Worm (Caenorhabditis elegans): Measurements from ENCODE around the gene mks-3.

mks-3 gene

DNA sequence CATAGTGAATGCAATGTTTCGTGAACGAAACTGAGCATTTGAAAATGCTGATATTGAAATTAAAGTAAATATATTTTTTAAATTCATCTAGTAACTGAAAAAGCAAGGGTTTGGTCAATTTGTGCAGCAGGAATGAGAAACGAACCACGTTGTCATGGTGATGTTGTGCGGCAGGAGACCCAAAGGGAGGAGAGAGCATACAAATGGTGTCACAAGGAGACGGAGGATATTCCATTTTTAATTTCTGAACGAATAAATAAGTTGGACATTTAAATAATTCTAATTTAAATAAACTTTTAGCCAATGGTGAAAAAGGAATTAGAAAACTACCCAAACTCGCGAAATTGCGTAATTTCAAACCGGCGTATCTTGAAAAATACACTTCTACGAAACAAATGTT lies at the start of gene mks-3:
TSS of gene mks-3 (minus strand) at position 101 of the 400 bp plus-strand sequence.
- TF ChIP-seq unc-62 (GFP tag; optimal IDR thresholded peaks at IDR 0.05): no peak

DNA sequence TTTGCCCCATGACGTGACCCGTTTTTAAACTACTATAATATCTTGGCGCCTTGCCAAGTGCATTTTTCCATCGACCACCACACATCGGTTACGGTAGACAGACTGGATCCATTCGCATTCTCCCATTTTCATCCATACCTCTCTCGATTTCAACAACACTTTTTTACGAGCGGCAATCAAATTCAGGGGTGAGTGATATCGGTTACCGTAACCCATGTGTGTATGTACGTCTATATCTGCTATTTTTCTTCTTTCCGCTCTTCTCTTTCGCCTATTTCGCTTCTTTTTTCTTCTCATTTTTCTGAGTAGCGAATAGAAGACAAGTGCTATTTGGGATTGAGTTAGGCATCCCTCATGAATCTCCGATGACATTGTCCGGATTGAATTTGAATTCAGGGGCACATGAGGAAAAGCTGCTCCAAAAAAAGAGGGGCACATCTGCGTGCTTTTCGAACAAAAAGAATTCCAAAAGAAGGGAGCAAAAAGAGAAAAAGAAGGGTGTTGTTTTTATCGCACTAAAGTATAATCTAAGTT lies 48.3 kb upstream of the mks-3 start:
- no peak for TF ChIP-seq unc-62 (GFP tag; optimal IDR thresholded peaks at IDR 0.05)

DNA sequence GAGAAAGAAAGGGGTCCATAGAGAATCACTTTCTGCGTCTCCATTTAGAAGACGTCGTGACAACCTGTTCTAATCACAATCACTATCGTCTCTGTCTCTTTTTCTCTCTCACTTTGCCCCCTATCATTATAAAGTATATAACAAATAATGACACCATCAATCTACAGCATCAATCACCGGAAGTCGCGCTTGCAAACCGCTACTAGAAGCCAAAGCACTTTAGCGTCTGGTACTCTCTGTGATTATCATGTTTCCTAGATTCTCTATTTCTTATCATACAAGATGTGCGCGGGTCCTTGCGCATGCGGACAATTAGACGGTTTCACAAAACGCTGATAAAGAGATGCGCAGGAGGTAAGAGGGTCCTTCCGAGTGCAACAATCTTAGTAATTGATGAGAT lies 47.7 kb upstream of the mks-3 start:
- no peak for TF ChIP-seq unc-62 (GFP tag; optimal IDR thresholded peaks at IDR 0.05)

DNA sequence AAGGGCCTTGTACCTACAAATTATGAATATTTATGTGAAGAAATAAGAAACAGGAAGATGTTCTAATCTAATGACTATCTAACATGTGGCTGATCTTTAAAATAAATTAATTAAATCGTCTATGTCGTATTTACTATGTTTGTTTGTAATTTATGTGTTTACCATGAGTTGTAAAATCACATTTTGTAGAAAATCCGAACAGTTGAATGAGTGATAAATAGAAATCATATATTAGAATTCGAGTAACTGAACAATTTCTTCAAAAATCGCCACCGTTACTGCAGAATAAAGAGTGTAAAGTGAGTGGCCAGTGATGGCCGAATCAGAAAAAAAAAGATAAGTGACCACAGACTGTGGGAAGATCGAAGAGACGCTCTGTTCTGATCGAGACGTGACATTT lies 46.6 kb upstream of the mks-3 start:
- TF ChIP-seq unc-62 (GFP tag; optimal IDR thresholded peaks at IDR 0.05): no peak

DNA sequence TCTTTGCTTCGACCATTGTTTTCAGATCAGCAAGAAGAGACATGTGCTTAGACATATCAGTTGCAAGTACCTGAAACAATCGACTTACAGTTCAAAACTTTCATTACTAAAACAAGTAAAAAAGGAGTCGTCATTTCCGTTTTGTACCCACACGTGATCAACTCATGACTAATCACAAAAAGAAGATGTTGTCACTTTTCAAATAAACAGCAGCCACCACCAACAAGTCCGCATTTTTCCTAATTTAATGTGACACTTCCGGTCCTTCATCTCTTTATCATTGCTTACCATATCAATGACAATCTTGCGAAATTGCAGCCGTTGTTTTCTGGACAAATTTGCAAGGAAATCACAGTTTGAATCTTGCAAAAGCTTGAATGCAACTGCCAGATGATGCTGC lies 45.2 kb upstream of the mks-3 start:
- no peak for TF ChIP-seq unc-62 (GFP tag; optimal IDR thresholded peaks at IDR 0.05)

DNA sequence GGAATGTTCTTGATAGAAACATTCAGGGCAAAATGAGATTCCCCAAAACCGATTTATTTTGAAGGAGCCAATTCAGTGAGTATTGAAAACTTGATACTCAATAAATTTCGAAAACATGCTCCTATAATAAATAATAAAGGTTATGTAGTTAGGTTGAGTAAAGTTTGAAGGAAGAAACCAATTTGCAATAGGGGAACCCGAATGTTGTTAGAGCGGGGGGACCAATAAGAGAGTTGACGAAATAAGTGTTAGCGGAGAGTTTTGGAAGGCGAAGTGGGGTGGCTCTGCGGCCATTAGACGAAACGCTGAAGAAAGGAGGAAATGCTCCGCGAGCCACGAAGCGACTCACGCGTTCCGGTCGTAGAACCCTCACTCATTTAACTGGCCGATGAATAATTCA lies 41.5 kb upstream of the mks-3 start:
- no peak for TF ChIP-seq unc-62 (GFP tag; optimal IDR thresholded peaks at IDR 0.05)

DNA sequence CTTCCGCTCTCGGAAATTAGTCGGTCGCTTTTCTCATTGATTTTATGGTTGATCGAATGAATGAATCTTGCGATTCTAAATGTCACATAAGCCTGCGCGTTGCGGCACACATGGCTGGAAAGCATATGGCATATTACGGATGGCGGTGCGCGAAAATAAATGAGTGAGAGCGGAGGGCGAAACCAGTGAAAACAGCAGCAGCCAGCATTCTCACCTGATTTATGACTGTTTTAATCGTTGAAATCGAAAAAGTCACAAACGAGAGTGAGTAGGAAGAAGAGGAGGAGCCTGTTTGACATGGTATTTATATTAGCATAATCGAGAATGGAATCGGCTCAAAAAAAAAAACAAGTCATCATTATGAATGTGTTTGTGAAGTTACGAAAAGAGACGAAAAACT lies 40.8 kb upstream of the mks-3 start:
- TF ChIP-seq unc-62 (GFP tag; optimal IDR thresholded peaks at IDR 0.05): no peak

DNA sequence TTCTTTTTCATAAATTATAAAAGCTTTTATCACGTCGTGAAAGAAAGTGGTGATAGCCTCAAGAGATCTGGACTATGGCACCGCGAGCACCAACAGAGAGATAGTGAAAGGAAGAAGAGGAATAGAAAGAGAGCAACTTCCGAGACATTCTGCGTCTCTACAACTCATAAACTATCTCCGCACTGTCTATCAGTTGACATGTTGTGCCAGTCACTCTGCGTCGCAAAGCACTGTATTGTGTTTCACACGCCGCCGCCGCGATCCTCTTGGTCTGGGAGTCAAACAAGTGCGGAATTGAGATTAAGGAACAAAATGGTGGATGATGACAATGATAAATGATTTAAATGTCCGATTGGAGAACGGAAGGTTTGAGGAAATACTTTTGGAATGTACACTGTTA lies 40.0 kb upstream of the mks-3 start:
- TF ChIP-seq unc-62 (GFP tag; optimal IDR thresholded peaks at IDR 0.05): no peak

DNA sequence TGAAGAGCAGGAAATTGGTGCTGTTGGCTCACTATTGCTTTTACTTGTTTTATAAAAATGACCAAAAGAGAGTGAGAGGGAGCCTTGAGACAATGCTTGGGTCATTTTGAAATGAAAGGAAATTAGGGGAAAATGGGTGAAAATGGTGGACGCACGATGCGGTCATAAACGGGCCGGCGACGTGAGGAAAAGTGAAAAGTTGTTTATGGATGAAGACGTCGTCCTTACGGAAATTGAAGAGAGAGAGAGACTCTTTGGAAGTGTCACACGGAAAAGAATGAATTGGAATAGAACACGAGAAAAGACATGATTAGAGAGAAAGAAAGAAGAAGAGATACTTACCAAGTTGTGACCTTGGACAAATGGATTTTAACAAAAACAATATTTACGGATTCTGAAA lies 38.1 kb upstream of the mks-3 start:
- no peak for TF ChIP-seq unc-62 (GFP tag; optimal IDR thresholded peaks at IDR 0.05)

DNA sequence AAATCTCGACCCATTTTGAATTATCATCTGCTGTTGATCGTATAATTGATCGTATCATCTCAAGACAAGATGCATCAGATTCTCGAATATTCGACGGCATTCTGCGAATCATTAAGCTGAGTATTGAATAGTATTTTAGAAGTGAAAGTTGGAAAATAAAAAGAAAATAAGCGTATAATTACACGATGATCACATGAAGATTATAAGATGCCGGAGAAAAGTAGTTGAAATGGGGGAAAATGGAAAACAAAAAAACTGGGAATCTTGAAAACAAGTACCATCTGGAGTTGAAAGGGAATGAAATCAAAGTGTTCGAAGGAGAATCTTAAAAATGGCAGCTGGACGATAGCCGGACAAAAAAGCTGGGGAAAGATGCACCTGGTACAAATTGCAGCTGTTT lies 37.0 kb upstream of the mks-3 start, which contains the start of gene R07G3.8:
TSS of gene R07G3.8 (minus strand) at position 101 of the 400 bp plus-strand sequence.
- TF ChIP-seq unc-62 (GFP tag; optimal IDR thresholded peaks at IDR 0.05): no peak

DNA sequence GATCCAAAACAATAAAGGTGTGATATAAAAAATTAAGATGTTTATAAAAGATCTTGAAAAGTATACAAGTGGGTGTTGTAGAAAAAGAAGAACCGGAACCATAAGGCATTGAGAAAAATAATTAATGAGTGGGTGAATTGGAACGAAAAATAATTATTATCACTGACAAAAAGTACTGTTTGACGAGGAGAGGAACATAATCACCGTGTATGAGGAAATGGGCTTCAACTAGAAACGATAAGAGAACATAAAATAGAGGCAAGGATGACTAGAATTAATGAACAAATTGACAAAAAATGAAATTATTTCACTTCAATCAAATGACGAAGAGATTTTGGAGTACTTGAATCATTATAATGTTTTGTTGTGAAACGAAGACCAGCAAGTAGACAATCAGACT lies 34.8 kb upstream of the mks-3 start:
- TF ChIP-seq unc-62 (GFP tag; optimal IDR thresholded peaks at IDR 0.05): no peak

DNA sequence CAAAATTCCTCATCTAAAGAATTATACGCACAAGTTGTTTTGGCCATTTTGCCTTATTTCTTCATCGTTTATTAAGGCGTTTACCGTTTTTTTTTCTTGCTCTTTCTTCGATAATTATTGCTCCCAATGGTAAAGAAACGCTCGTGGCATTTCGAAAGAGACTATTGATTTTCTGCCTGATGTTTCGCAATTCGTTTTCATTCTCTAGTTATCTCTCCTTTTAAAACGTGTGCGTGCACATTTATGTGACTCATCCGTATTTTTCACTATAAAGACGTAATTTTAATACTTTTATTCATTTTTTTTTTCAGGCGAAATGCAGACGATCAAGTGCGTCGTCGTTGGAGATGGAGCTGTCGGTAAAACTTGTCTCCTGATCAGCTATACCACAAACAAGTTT lies 32.7 kb upstream of the mks-3 start, which contains the start of gene cdc-42:
TSS of gene cdc-42 (plus strand) at position 312 of the 400 bp plus-strand sequence.
- TF ChIP-seq unc-62 (GFP tag; optimal IDR thresholded peaks at IDR 0.05): no peak

DNA sequence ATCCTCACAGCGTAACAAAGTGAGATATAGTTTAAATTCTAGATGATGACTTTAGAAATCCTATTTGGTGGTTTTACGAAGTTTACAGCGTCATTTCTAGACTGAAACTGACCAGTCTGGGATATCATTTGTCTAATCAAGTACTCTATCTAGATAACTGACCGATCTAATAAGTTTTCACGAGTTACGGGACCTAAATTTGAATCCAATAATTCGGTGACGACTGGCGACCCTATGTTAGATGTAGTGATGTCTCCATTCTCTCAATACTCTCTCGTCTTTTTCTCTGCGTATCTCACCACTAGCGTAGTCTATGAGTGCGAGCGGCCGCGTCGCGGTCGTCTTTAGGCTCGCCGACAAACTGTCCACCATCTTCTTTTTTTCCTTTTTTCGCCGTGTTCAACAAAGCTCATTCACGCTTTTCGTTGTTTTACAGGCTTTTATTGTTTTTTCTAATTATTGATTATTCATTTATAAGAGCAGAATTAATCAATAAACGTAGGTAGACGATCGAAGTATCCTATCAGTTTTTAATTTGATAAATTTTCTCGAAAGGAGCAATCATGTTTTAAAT lies 31.9 kb upstream of the mks-3 start:
- TF ChIP-seq unc-62 (GFP tag; optimal IDR thresholded peaks at IDR 0.05): no peak

DNA sequence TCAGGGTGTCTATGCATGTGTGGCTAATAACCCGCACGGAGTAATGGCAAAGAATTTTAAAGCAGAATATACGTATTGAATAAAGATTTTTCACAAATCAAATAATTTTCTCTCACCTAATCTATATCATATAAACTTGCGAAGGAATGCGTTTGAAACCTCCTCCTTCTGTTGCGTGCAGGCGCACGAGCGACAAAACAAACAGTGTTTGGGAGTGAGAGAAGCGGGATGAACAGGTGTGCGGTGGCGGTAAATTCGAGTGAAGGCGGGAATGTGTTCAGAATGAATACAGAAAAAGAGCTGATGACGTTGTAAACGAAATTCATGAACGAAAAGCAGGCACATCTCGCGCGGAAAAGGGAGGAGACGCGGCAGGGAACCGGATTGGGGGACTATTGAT lies 30.9 kb upstream of the mks-3 start:
- TF ChIP-seq unc-62 (GFP tag; optimal IDR thresholded peaks at IDR 0.05): no peak

DNA sequence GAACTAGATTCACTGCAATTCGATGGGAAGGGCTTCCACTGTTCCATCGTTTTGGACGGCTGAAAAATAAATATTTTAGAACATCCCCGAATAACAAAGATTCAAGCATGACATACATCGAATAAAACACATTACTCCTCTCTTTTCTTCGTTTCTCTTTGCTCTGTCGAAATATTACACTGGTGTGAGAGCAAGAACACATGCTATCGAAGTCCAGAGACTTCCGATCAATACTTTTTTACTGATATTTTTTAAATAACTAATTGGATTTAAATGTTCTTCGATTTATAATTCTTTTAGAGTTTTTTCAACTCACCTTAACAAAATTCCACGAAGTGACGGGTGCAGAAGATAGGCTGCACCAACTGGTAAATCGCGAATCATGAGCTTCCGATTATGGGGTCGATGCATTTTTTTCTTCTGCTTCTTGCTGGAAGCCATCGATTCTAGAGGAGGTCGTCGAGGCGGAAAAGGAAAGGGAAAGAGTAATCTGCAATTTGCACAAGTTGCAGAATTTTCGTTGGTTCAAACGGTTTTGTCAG lies 29.9 kb upstream of the mks-3 start, which contains the start of the genes oig-4 and R07G3.7:
TSS of gene oig-4 (plus strand) at position 301 of the 542 bp plus-strand sequence.
TSS of gene R07G3.7 (minus strand) at position 492 of the 542 bp plus-strand sequence.
- no peak for TF ChIP-seq unc-62 (GFP tag; optimal IDR thresholded peaks at IDR 0.05)

DNA sequence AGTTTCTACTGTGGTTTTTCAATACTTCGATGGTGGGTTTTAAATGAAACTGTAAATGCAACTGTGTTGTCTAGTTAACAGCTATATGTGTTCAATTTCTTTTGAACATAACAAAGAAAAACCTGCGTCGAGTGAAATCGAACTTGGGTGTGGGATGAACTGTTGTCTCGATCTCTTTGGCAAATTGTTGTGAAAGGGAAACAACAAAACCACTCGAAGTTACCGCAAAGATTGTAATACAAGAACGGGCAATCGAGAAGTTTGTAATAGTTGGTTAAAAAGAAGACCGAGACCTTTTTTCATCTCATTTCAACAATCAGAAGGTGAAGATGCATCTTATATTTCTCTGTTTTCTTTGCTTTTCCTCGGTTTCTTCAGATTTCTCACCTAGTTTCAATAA lies 24.5 kb upstream of the mks-3 start, which contains the start of gene lips-17:
TSS of gene lips-17 (plus strand) at position 301 of the 400 bp plus-strand sequence.
- no peak for TF ChIP-seq unc-62 (GFP tag; optimal IDR thresholded peaks at IDR 0.05)

DNA sequence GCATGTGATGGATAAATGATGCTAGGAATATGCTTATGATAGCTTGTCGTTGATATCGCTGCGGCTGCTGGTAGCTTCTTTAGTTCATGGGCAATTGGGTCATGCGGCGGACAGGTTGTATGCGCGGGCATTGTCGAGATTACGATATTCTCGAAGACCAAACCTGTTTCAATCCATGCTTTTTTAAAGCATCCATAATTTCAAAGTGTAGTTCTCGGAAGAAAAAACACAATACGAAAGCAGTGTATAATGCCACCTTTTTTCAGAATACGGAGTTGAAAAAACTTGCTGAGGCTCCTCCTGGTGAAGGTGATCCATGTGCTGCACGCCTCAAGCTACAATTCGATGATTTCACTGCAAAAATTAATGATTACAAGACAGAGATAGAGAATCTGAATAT lies 21.9 kb upstream of the mks-3 start, which contains the start of gene osm-8:
TSS of gene osm-8 (minus strand) at position 101 of the 400 bp plus-strand sequence.
- no peak for TF ChIP-seq unc-62 (GFP tag; optimal IDR thresholded peaks at IDR 0.05)

Measured in whole organism, dauer.